Worm (Caenorhabditis elegans) whole organism, late embryonic: ENCODE results near the gene H25P19.1.

Experiments
- eyg-1 ChIP-seq: sonication (generic microtip); optimal IDR thresholded peaks from 2 replicates; lab custom pipeline; 2016; ENCODE audit warnings: missing genotype, missing genetic modification characterization, missing compliant biosample characterization
- fkh-10 ChIP-seq: fragments of 150-350 bp; optimal IDR thresholded peaks from 2 replicates; lab custom pipeline; 2014; ENCODE audit warnings: missing biosample characterization, missing genetic modification reagents, missing genetic modification characterization
- tbx-2 ChIP-seq: sonication (generic microtip); optimal IDR thresholded peaks from 2 replicates; lab custom pipeline; 2016; ENCODE audit warnings: missing genetic modification characterization, missing compliant biosample characterization
- zip-5 ChIP-seq: sonication (generic microtip); optimal IDR thresholded peaks from 2 replicates; lab custom pipeline; 2016; ENCODE audit warnings: missing genetic modification characterization, missing compliant biosample characterization

ce11 chrV:723895-724352, 36.4 kb downstream of the H25P19.1 start, which contains the start of gene fbxb-72:
- TF ChIP-seq eyg-1 (tag; lab: Kevin White, UChicago) (no peak), zip-5 (no peak), tbx-2 (tag; lab: Kevin White, UChicago) (no peak), fkh-10 (GFP tag; lab: Kevin White, UChicago) (no peak)
